Fruit fly (Drosophila melanogaster) whole organism, embryonic: ENCODE results near the gene CG45066.

Experiments
- CG11085 ChIP-seq: fragments of 200-800 bp; sonication (Bioruptor generic); IDR thresholded peaks from 2 replicates; pipeline ENCODE4 v1.3.6; 2022; ENCODE audit warnings: missing biosample characterization, missing genetic modification characterization
- CG11696 ChIP-seq: fragments of 200-800 bp; sonication (Bioruptor generic); IDR thresholded peaks from 2 replicates; pipeline ENCODE4 v1.3.6; 2022; ENCODE audit warnings: missing biosample characterization, missing genetic modification characterization
- CG12219 ChIP-seq: fragments of 200-800 bp; sonication (Bioruptor generic); optimal IDR thresholded peaks from 3 replicates; lab custom pipeline; 2018; ENCODE audit warnings: missing biosample characterization, mild to moderate bottlenecking, missing genetic modification characterization
- CG12659 ChIP-seq: fragments of 200-800 bp; sonication (Bioruptor generic); optimal IDR thresholded peaks from 3 replicates; lab custom pipeline; 2017; ENCODE audit warnings: mild to moderate bottlenecking, missing biosample characterization, missing genetic modification reagents, missing genetic modification characterization
- CG13123 ChIP-seq: fragments of 200-800 bp; sonication (Bioruptor generic); optimal IDR thresholded peaks from 2 replicates; lab custom pipeline; 2016; ENCODE audit warnings: missing biosample characterization, missing genetic modification characterization
- CG17568 ChIP-seq: fragments of 200-800 bp; sonication (Bioruptor generic); optimal IDR thresholded peaks from 2 replicates; lab custom pipeline; 2018; ENCODE audit warnings: missing biosample characterization, mild to moderate bottlenecking, missing genetic modification characterization, moderate library complexity
- CG17829 ChIP-seq: fragments of 200-800 bp; optimal IDR thresholded peaks from 2 replicates; lab custom pipeline; 2019; ENCODE audit warnings: missing biosample characterization, mild to moderate bottlenecking, missing genetic modification characterization, moderate library complexity
- CG2199 ChIP-seq: fragments of 200-800 bp; sonication (Bioruptor generic); IDR thresholded peaks from 3 replicates; pipeline ENCODE4 v1.3.6; 2022; ENCODE audit warnings: missing biosample characterization, missing genetic modification characterization
- CG2678 ChIP-seq: fragments of 200-800 bp; sonication (Bioruptor generic); optimal IDR thresholded peaks from 3 replicates; lab custom pipeline; 2019; ENCODE audit warnings: missing biosample characterization, mild to moderate bottlenecking, missing genetic modification characterization, moderate library complexity
- CG3065 ChIP-seq: fragments of 200-800 bp; sonication (Bioruptor generic); optimal IDR thresholded peaks from 2 replicates; lab custom pipeline; 2016; ENCODE audit warnings: missing biosample characterization, missing genetic modification characterization
- CG7963 ChIP-seq: fragments of 200-800 bp; sonication (Bioruptor generic); IDR thresholded peaks from 3 replicates; pipeline ENCODE4 v1.3.6; 2022; ENCODE audit warnings: missing biosample characterization, missing genetic modification characterization; ENCODE audit not compliant: partially characterized antibody
- CG7987 ChIP-seq: fragments of 200-800 bp; sonication (Bioruptor generic); optimal IDR thresholded peaks from 2 replicates; lab custom pipeline; 2018; ENCODE audit warnings: missing biosample characterization, mild to moderate bottlenecking, missing genetic modification characterization, moderate library complexity
- CG9609 ChIP-seq: fragments of 200-800 bp; sonication (Bioruptor generic); optimal IDR thresholded peaks from 3 replicates; lab custom pipeline; 2016; ENCODE audit warnings: missing biosample characterization, missing genetic modification characterization
- D19A ChIP-seq: fragments of 200-800 bp; optimal IDR thresholded peaks from 3 replicates; lab custom pipeline; 2019; ENCODE audit warnings: missing biosample characterization, mild to moderate bottlenecking, missing genetic modification characterization, moderate library complexity
- Dbx ChIP-seq: fragments of 200-800 bp; sonication (Bioruptor generic); IDR thresholded peaks from 3 replicates; pipeline ENCODE4 v1.3.6; 2022; ENCODE audit warnings: missing biosample characterization, missing genetic modification characterization
- Doc3 ChIP-seq: fragments of 200-800 bp; sonication (Bioruptor generic); IDR thresholded peaks from 3 replicates; pipeline ENCODE4 v1.3.6; 2022; ENCODE audit warnings: missing biosample characterization, missing genetic modification characterization; ENCODE audit not compliant: partially characterized antibody
- Eip74EF ChIP-seq, 2 experiments: fragments of 200-800 bp in 1 of 2; fragments of >200 bp in 1 of 2; sonication (Bioruptor generic) in 1 of 2; optimal IDR thresholded peaks; 2 replicates each; lab custom pipeline; 2017 to 2019; ENCODE audit warnings: missing biosample characterization in 2 of 2, missing genetic modification characterization in 2 of 2, mild to moderate bottlenecking in 1 of 2, moderate library complexity in 1 of 2
- HmgZ ChIP-seq: fragments of 200-800 bp; sonication (Bioruptor generic); optimal IDR thresholded peaks from 2 replicates; lab custom pipeline; 2018; ENCODE audit warnings: missing biosample characterization, mild to moderate bottlenecking, missing genetic modification characterization
- Kr ChIP-seq: fragments of 200-800 bp; sonication (Bioruptor generic); optimal IDR thresholded peaks from 2 replicates; lab custom pipeline; 2017; ENCODE audit warnings: missing biosample characterization, mild to moderate bottlenecking, missing genetic modification characterization
- Nf-YC ChIP-seq: fragments of 200-800 bp; optimal IDR thresholded peaks from 3 replicates; lab custom pipeline; 2019; ENCODE audit warnings: missing biosample characterization, mild to moderate bottlenecking, missing genetic modification characterization, moderate library complexity
- Oaz ChIP-seq: fragments of 200-800 bp; sonication (Bioruptor generic); IDR thresholded peaks from 2 replicates; pipeline ENCODE4 v1.3.6; 2022; ENCODE audit warnings: missing biosample characterization, missing genetic modification characterization
- Opbp ChIP-seq: fragments of 200-800 bp; sonication (Bioruptor generic); IDR thresholded peaks from 3 replicates; pipeline ENCODE4 v1.3.6; 2022; ENCODE audit warnings: missing biosample characterization, missing genetic modification characterization; ENCODE audit not compliant: partially characterized antibody
- Ptx1 ChIP-seq: fragments of 200-800 bp; sonication (Bioruptor generic); IDR thresholded peaks from 2 replicates; pipeline ENCODE4 v1.3.6; 2022; ENCODE audit warnings: missing biosample characterization, missing genetic modification characterization
- Scr ChIP-seq: fragments of 200-800 bp; sonication (Bioruptor generic); IDR thresholded peaks from 2 replicates; pipeline ENCODE4 v1.3.6; 2022; ENCODE audit warnings: missing biosample characterization, missing genetic modification characterization; ENCODE audit not compliant: partially characterized antibody
- ash1 ChIP-seq: fragments of 200-800 bp; sonication (Bioruptor generic); optimal IDR thresholded peaks from 2 replicates; lab custom pipeline; 2018; ENCODE audit warnings: missing biosample characterization, mild to moderate bottlenecking, missing genetic modification characterization
- ato ChIP-seq: fragments of 200-800 bp; sonication (Bioruptor generic); IDR thresholded peaks from 2 replicates; pipeline ENCODE4 v1.3.6; 2022; ENCODE audit warnings: missing biosample characterization, missing genetic modification characterization; ENCODE audit not compliant: partially characterized antibody
- btn ChIP-seq: fragments of 200-800 bp; sonication (Bioruptor generic); optimal IDR thresholded peaks from 2 replicates; lab custom pipeline; 2016; ENCODE audit warnings: missing biosample characterization, missing genetic modification characterization
- chif ChIP-seq, 2 experiments: fragments of 200-800 bp; sonication (Bioruptor generic); optimal IDR thresholded peaks; 3 replicates each; lab custom pipeline; 2016; ENCODE audit warnings: missing biosample characterization in 2 of 2, missing genetic modification characterization in 2 of 2
- chinmo ChIP-seq: fragments of 200-800 bp; sonication (Bioruptor generic); IDR thresholded peaks from 4 replicates; pipeline ENCODE4 v1.3.6; 2022; ENCODE audit warnings: missing biosample characterization, missing genetic modification characterization; ENCODE audit not compliant: partially characterized antibody
- chm ChIP-seq: fragments of 200-800 bp; sonication (Bioruptor generic); IDR thresholded peaks from 2 replicates; pipeline ENCODE4 v1.3.6; 2022; ENCODE audit warnings: missing biosample characterization, missing genetic modification characterization
- chn ChIP-seq: fragments of 200-800 bp; sonication (Bioruptor generic); optimal IDR thresholded peaks from 2 replicates; lab custom pipeline; 2016; ENCODE audit warnings: missing biosample characterization, missing genetic modification characterization
- crc ChIP-seq: fragments of 200-800 bp; sonication (Bioruptor generic); optimal IDR thresholded peaks from 2 replicates; lab custom pipeline; 2016; ENCODE audit warnings: missing biosample characterization, missing genetic modification characterization
- da ChIP-seq: fragments of 200-800 bp; sonication (Bioruptor generic); optimal IDR thresholded peaks from 2 replicates; lab custom pipeline; 2016; ENCODE audit warnings: missing biosample characterization, missing genetic modification characterization
- danr ChIP-seq: fragments of 200-800 bp; sonication (Bioruptor generic); IDR thresholded peaks from 2 replicates; pipeline ENCODE4 v1.3.6; 2022; ENCODE audit warnings: missing biosample characterization, missing genetic modification characterization
- disco-r ChIP-seq: fragments of 200-800 bp; sonication (Bioruptor generic); optimal IDR thresholded peaks from 2 replicates; lab custom pipeline; 2016; ENCODE audit warnings: missing biosample characterization, missing genetic modification characterization
- dpn ChIP-seq, 2 experiments: fragments of 200-800 bp; sonication (Bioruptor generic); optimal IDR thresholded peaks; 3 replicates each; lab custom pipeline; 2016; ENCODE audit warnings: missing biosample characterization in 2 of 2, missing genetic modification characterization in 2 of 2
- fd96Cb ChIP-seq: fragments of 200-800 bp; sonication (Bioruptor generic); optimal IDR thresholded peaks from 2 replicates; lab custom pipeline; 2018; ENCODE audit warnings: missing biosample characterization, mild to moderate bottlenecking, missing genetic modification characterization, moderate library complexity
- gce ChIP-seq: fragments of 200-800 bp; sonication (Bioruptor generic); IDR thresholded peaks from 3 replicates; pipeline ENCODE4 v1.3.6; 2022; ENCODE audit warnings: missing biosample characterization, missing genetic modification characterization
- her ChIP-seq: fragments of 200-800 bp; sonication (Bioruptor generic); optimal IDR thresholded peaks from 2 replicates; lab custom pipeline; 2016; ENCODE audit warnings: missing biosample characterization, missing genetic modification characterization
- inv ChIP-seq: fragments of 200-800 bp; sonication (Bioruptor generic); IDR thresholded peaks from 2 replicates; pipeline ENCODE4 v1.3.6; 2022; ENCODE audit warnings: missing biosample characterization, missing genetic modification characterization; ENCODE audit not compliant: partially characterized antibody
- knrl ChIP-seq: fragments of 200-800 bp; sonication (Bioruptor generic); IDR thresholded peaks from 3 replicates; pipeline ENCODE4 v1.3.6; 2022; ENCODE audit warnings: missing biosample characterization, missing genetic modification characterization; ENCODE audit not compliant: partially characterized antibody
- phol ChIP-seq: fragments of 200-800 bp; sonication (Bioruptor generic); optimal IDR thresholded peaks from 3 replicates; lab custom pipeline; 2018; ENCODE audit warnings: missing biosample characterization, mild to moderate bottlenecking, missing genetic modification characterization, moderate library complexity
- pum ChIP-seq: fragments of 200-800 bp; sonication (Bioruptor generic); optimal IDR thresholded peaks from 2 replicates; lab custom pipeline; 2016; ENCODE audit warnings: missing biosample characterization, missing genetic modification characterization
- ranshi ChIP-seq: fragments of 200-800 bp; sonication (Bioruptor generic); IDR thresholded peaks from 2 replicates; pipeline ENCODE4 v1.3.6; 2022; ENCODE audit warnings: missing biosample characterization, missing genetic modification characterization
- slp2 ChIP-seq: fragments of 200-800 bp; sonication (Bioruptor generic); optimal IDR thresholded peaks from 2 replicates; lab custom pipeline; 2016; ENCODE audit warnings: missing biosample characterization, missing genetic modification characterization
- sr ChIP-seq: fragments of 200-800 bp; sonication (Bioruptor generic); IDR thresholded peaks from 3 replicates; pipeline ENCODE4 v1.3.6; 2022; ENCODE audit warnings: missing biosample characterization, missing genetic modification characterization
- tap ChIP-seq: fragments of 200-800 bp; optimal IDR thresholded peaks from 3 replicates; lab custom pipeline; 2019; ENCODE audit warnings: missing biosample characterization, mild to moderate bottlenecking, missing genetic modification characterization, moderate library complexity
- usp ChIP-seq: fragments of >200 bp; optimal IDR thresholded peaks from 2 replicates; lab custom pipeline; 2017; ENCODE audit warnings: missing biosample characterization, missing genetic modification characterization
- zfh2 ChIP-seq: fragments of 200-800 bp; sonication (Bioruptor generic); optimal IDR thresholded peaks from 2 replicates; lab custom pipeline; 2016; ENCODE audit warnings: missing biosample characterization, missing genetic modification characterization

Gene CG45066

DNA sequence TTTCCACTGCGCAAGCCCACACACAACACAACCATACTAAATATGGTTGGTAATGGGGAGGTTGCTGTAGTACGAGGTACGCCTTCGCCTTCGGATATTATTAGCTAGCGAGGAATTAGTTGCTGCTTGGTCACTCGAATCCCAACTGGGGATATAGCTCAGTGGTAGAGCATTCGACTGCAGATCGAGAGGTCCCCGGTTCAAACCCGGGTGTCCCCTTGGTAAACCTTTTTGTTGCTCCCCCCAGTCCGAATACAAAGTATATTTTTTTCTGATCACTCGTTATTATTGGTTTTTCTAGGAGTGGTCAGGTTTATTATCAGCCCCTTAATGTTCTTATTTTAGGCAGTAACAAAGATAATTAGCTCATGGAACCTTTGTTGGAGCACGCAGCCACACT, 15.4 kb downstream of the CG45066 start (continued):
- peak; percentile 84 for TF ChIP-seq CG7963
- TF ChIP-seq ato: peak; percentile 89
- TF ChIP-seq Doc3: peak; percentile 52; the same call in 1 of the 3 replicates
- peak; percentile 52; the same call in 2 of the 3 replicates for TF ChIP-seq knrl
- no peak for TF ChIP-seq crc (GFP tag; lab: Kevin White, UChicago)
- TF ChIP-seq phol (tag; lab: Kevin White, UChicago): no peak
- no peak for TF ChIP-seq fd96Cb
- peak; percentile 37; the same call in 1 of the 2 replicates for TF ChIP-seq inv
- no peak for TF ChIP-seq ash1 (GFP tag; lab: Kevin White, UChicago)
- peak; percentile 62 for TF ChIP-seq Scr
- peak; percentile 51; the same call in 1 of the 3 replicates for TF ChIP-seq sr
- TF ChIP-seq Nf-YC: no peak
- TF ChIP-seq CG2199 (GFP tag; lab: Robert Waterston, UW): 0 out of 3 replicates have a peak, but pooled peaks have one; percentile 6
- TF ChIP-seq da: no peak

DNA sequence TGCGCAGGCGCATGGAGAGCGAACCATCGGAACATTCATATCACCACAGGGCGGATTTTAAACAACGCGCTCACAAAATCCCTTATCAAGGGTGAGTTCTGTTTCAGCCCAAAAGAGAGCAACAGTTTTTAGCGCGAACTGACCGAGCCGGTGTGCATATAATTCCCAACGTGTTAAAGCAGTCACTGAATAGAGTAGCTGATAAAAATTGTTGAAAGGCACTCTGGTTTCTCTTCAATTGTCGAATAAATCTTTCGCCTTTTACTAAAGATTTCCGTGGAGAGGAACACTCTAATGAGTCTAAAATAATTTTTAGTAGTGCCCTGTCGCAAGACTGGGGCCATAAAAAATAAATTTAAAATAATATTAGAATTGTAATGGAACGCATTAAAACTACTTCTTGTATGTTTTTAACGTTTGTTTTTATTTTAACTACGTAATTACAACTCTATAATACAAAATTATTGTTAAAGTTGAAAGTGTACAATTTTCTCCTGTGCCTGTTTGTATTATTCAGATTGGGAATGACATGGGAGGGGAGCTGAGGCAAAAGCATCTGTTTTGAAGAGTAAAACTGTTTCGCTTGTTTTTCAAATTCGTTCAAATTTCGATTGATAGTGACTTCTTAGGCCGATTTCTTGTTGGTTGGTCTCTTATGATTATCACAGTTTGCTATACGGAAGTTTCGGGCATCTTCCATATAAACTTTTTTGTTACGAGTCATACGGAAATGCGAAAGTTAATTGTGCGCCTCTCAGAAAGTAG, 20.3 kb downstream of the CG45066 start:
- TF ChIP-seq Dbx (peak; percentile 71; the same call in 2 of the 3 replicates), CG9609 (GFP tag; lab: Kevin White, UChicago) (no peak), chm (GFP tag; lab: Robert Waterston, UW) (peak; percentile 75), btn (GFP tag; lab: Kevin White, UChicago) (peak; percentile 24), CG13123 (GFP tag; lab: Kevin White, UChicago) (no peak), ranshi (GFP tag; lab: Robert Waterston, UW) (peak; percentile 16; the same call in 1 of the 2 replicates), Eip74EF (GFP tag; optimal IDR thresholded peaks at IDR 0.05; lab: Kevin White, UChicago) (peak in 1 of 2 experiments; percentile 20), danr (GFP tag; lab: Robert Waterston, UW) (no peak), zfh2 (no peak), Opbp (GFP tag; lab: Robert Waterston, UW) (peak; percentile 67; the same call in 2 of the 3 replicates), Oaz (GFP tag; lab: Robert Waterston, UW) (no peak), chif (GFP tag; optimal IDR thresholded peaks at IDR 0.05; lab: Kevin White, UChicago) (peak; percentile 24 to 33), HmgZ (tag; lab: Kevin White, UChicago) (peak; percentile 59), CG7987 (GFP tag; lab: Kevin White, UChicago) (no peak), chinmo (GFP tag; lab: Robert Waterston, UW) (0 out of 4 replicates have a peak, but pooled peaks have one; percentile 69), CG11696 (GFP tag; lab: Robert Waterston, UW) (no peak), pum (GFP tag; lab: Kevin White, UChicago) (no peak), disco-r (GFP tag; lab: Kevin White, UChicago) (no peak), CG12219 (GFP tag; lab: Kevin White, UChicago) (no peak), dpn (GFP tag; optimal IDR thresholded peaks at IDR 0.05; lab: Kevin White, UChicago) (peak; percentile 20 to 63), tap (tag; lab: Kevin White, UChicago) (no peak), gce (GFP tag; lab: Robert Waterston, UW) (no peak; the same call in 2 of the 3 replicates), slp2 (GFP tag; lab: Kevin White, UChicago) (no peak), usp (GFP tag; lab: Kevin White, UChicago) (no peak), Kr (GFP tag; lab: Kevin White, UChicago) (no peak), CG17829 (peak; percentile 50), CG11085 (GFP tag; lab: Robert Waterston, UW) (0 out of 2 replicates have a peak, but pooled peaks have one; percentile 19), her (GFP tag; lab: Kevin White, UChicago) (peak; percentile 57), CG17568 (no peak), chn (GFP tag; lab: Kevin White, UChicago) (peak; percentile 61), D19A (tag; lab: Kevin White, UChicago) (peak; percentile 81), Ptx1 (peak; percentile 27; the same call in 1 of the 2 replicates), CG3065 (GFP tag; lab: Kevin White, UChicago) (no peak), CG2678 (tag; lab: Kevin White, UChicago) (no peak), CG12659 (peak; percentile 31)
